Worm (Caenorhabditis elegans) whole organism, early embryonic: ENCODE data around the gene srd-66.

Experiments used
- aly-1 ChIP-seq: sonication (generic microtip); optimal IDR thresholded peaks from 2 replicates; lab custom pipeline; 2016; ENCODE audit warnings: missing genetic modification characterization, missing compliant biosample characterization
- ama-1 ChIP-seq: fragments of 150-350 bp; optimal IDR thresholded peaks from 2 replicates; lab custom pipeline; 2014
- hmg-4 ChIP-seq: fragments of 200-800 bp; sonication (Bioruptor generic); optimal IDR thresholded peaks from 2 replicates; lab custom pipeline; 2018; ENCODE audit warnings: mild to moderate bottlenecking, missing genetic modification characterization, missing compliant biosample characterization
- tbx-11 ChIP-seq: fragments of 200-800 bp; sonication (Bioruptor generic); IDR thresholded peaks from 2 replicates; pipeline ENCODE4 v1.3.6; 2022; ENCODE audit warnings: missing genetic modification characterization, missing compliant biosample characterization
- tra-4 ChIP-seq: sonication (generic microtip); optimal IDR thresholded peaks from 2 replicates; lab custom pipeline; 2017; ENCODE audit warnings: missing genetic modification characterization, missing compliant biosample characterization

ce11 chrIII:2013156-2013854 is 30.9 kb upstream of the srd-66 start:
- no peak for TF ChIP-seq tra-4 (tag; lab: Kevin White, UChicago)
- no peak for TF ChIP-seq ama-1 (lab: Kevin White, UChicago)
- TF ChIP-seq aly-1 (tag; lab: Kevin White, UChicago) = no peak
- TF ChIP-seq tbx-11 (GFP tag; lab: Robert Waterston, UW) = no peak
- no peak for TF ChIP-seq hmg-4
